Worm (Caenorhabditis elegans) whole organism, L4/young adult: ENCODE data around the gene dhs-24.

Source experiments
- W03F9.2 ChIP-seq: fragments of 150-350 bp; optimal IDR thresholded peaks from 2 replicates; lab custom pipeline; 2014; ENCODE audit warnings: missing biosample characterization, missing genetic modification characterization
- dao-5 ChIP-seq: sonication (generic microtip); optimal IDR thresholded peaks from 2 replicates; lab custom pipeline; 2016; ENCODE audit warnings: missing genotype, missing genetic modification characterization, moderate library complexity, missing compliant biosample characterization
- him-1 ChIP-seq: sonication (generic microtip); optimal IDR thresholded peaks from 2 replicates; lab custom pipeline; 2016; ENCODE audit warnings: missing genotype, missing genetic modification reagents, missing genetic modification characterization, missing compliant biosample characterization

dhs-24 gene

DNA sequence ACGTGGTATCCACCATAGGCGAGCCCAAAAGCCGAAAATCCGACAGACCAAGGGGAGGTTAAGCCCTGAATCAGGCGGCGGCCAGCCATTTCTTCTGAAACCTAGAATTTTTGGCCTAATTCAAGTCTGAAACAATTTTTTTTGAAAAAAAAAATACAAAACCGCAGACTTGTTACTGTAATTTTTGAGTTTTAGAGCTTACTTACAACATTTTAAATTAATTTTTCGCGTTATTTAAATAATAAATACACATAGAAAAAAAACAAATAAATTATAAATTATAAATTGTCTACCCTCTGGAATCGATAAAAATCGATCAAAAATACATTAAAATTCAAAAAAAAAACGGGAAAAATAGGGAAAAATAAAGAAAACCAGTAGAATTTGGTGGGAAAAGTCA lies at the start of gene dhs-24:
Gene dhs-24 (minus strand): TSS at position 101 of the 400 bp plus-strand sequence.
- TF ChIP-seq him-1 (tag; lab: Kevin White, UChicago), result no peak
- no peak for TF ChIP-seq dao-5 (tag; lab: Kevin White, UChicago)
- TF ChIP-seq W03F9.2, result no peak

DNA sequence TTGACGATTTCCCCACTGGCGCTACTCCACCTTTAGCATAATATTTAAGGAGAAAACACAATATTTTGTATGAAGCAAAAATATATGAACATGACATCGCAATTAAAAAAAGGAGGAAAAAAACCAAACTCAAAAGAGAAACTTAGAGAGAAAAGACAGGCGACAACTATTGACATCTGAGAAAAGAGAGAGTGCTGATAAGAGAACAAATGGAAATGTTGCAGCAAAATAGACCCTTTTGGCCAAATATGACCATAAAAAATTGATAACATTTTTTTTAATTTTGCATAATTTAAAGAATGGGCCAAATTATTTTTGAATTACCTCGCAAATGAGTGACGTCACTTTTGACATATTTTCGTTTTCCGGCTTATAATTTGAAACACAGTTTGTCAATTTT lies 48.2 kb upstream of the dhs-24 start:
- TF ChIP-seq him-1 (tag; lab: Kevin White, UChicago) (no peak), dao-5 (tag; lab: Kevin White, UChicago) (no peak), W03F9.2 (no peak)

ce11 chrV:19994093-19994492 lies 47.7 kb upstream of the dhs-24 start, which contains the start of gene Y60A3A.25:
TSS of gene Y60A3A.25 (minus strand) at chrV:19994193.
- TF ChIP-seq him-1 (tag; lab: Kevin White, UChicago) (no peak), W03F9.2 (no peak), dao-5 (tag; lab: Kevin White, UChicago) (no peak)

- TF ChIP-seq him-1 (tag; lab: Kevin White, UChicago) (no peak), W03F9.2 (no peak), dao-5 (tag; lab: Kevin White, UChicago) (no peak)
Measured at ce11 chrV:19987684-19988083, 41.3 kb upstream of the dhs-24 start, which contains the start of gene sri-67. TSS of gene sri-67 (plus strand) at chrV:19987984.

- no peak for TF ChIP-seq dao-5 (tag; lab: Kevin White, UChicago)
- no peak for TF ChIP-seq W03F9.2
- TF ChIP-seq him-1 (tag; lab: Kevin White, UChicago), result no peak
Measured at ce11 chrV:19986788-19987187, 40.4 kb upstream of the dhs-24 start.

- TF ChIP-seq him-1 (tag; lab: Kevin White, UChicago) (no peak), dao-5 (tag; lab: Kevin White, UChicago) (no peak), W03F9.2 (no peak)
Measured at ce11 chrV:19986213-19986612, 39.8 kb upstream of the dhs-24 start, which contains the start of gene clec-260. TSS of gene clec-260 (minus strand) at chrV:19986313.

DNA sequence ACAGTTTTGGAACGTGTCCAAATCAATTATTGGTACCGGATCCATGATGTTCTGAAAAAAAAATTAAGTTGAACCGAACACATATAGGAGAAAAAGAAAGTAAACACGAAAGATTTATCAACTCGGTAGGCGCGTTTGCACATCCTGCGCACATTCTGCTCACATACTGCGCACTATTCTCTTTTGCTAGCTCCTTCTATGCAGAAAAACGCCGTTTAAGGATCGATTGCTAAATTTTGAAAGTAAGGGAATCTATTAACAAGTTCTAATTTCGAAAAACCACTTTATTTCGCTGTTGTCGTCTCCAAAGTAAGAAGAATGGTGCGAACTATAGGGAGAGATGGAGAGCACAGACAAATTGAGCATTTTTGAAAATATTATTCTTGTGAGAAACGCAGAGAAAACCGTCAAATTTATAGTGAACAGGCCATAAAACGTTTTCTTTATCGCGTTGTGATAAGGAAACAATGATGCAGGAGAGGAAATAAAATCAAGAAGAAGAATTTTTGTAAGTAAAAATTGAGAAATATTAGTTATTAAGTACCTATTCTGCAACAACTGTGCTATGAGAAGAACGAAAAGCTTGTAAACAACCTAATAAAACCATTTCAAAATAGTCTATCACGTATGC lies 35.5 kb upstream of the dhs-24 start, which contains the start of gene Y60A3A.24:
Gene Y60A3A.24 (minus strand): TSS at position 51 of the 631 bp plus-strand sequence.
- TF ChIP-seq W03F9.2 (no peak), dao-5 (tag; lab: Kevin White, UChicago) (no peak), him-1 (tag; lab: Kevin White, UChicago) (no peak)

ce11 chrV:19978220-19978619 lies 31.8 kb upstream of the dhs-24 start, which contains the start of gene srh-183:
TSS of gene srh-183 (minus strand) at chrV:19978320.
- no peak for TF ChIP-seq him-1 (tag; lab: Kevin White, UChicago)
- TF ChIP-seq dao-5 (tag; lab: Kevin White, UChicago), result no peak
- TF ChIP-seq W03F9.2, result no peak

DNA sequence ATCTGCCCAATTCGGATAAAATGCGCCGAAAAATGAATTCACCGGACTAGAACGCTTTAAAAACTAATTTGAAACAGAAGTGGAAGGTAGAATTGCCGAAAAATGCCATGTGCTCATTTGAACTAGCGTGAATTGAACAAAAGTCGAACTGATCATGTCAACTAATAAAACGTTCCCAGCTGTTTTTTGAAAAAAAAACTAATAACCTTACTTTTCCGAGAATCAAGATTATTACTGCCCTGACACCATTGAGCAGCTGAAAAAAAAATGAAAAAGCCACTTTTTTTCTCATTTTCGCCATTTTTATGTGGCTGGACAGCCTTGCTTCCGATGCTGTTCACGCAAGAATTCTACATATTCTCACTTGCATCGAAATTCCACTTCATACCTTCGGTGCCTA lies 26.6 kb upstream of the dhs-24 start, which contains the start of gene srh-173:
Gene srh-173 (plus strand): TSS at position 301 of the 400 bp plus-strand sequence.
- TF ChIP-seq W03F9.2, result no peak
- no peak for TF ChIP-seq dao-5 (tag; lab: Kevin White, UChicago)
- no peak for TF ChIP-seq him-1 (tag; lab: Kevin White, UChicago)

DNA sequence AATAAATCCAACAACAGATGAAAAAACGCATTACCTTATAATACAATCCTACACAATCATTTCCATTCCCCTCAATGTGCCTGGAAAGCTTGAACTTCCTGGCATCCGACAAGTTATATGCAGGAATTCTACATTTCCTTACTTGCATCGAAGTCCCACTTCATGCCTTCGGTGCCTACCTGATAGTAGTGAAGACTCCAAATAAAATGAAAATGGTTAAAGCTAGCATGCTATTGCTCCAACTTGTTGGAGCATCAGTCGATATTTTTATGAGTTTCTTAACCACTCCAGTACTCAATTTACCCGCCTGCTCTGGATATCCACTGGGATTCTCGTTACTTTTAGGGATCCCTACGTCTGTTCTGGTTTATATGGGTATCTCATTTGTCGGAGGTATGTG lies 19.2 kb upstream of the dhs-24 start, which contains the start of gene srh-171:
Gene srh-171 (plus strand): TSS at position 75 of the 400 bp plus-strand sequence.
- no peak for TF ChIP-seq him-1 (tag; lab: Kevin White, UChicago)
- TF ChIP-seq W03F9.2, result no peak
- TF ChIP-seq dao-5 (tag; lab: Kevin White, UChicago), result no peak

ce11 chrV:19961971-19962370 lies 15.5 kb upstream of the dhs-24 start:
- TF ChIP-seq W03F9.2 (no peak), dao-5 (tag; lab: Kevin White, UChicago) (no peak), him-1 (tag; lab: Kevin White, UChicago) (no peak)

- TF ChIP-seq W03F9.2 (no peak), dao-5 (tag; lab: Kevin White, UChicago) (no peak), him-1 (tag; lab: Kevin White, UChicago) (no peak)
Measured at ce11 chrV:19958744-19959143, 12.3 kb upstream of the dhs-24 start, which contains the start of gene srh-172. TSS of gene srh-172 (plus strand) at chrV:19959044.

ce11 chrV:19955171-19955570 lies 8.7 kb upstream of the dhs-24 start, which contains the start of gene abhd-3.1:
TSS of gene abhd-3.1 (plus strand) at chrV:19955488.
- TF ChIP-seq dao-5 (tag; lab: Kevin White, UChicago) (no peak), him-1 (tag; lab: Kevin White, UChicago) (no peak), W03F9.2 (no peak)

DNA sequence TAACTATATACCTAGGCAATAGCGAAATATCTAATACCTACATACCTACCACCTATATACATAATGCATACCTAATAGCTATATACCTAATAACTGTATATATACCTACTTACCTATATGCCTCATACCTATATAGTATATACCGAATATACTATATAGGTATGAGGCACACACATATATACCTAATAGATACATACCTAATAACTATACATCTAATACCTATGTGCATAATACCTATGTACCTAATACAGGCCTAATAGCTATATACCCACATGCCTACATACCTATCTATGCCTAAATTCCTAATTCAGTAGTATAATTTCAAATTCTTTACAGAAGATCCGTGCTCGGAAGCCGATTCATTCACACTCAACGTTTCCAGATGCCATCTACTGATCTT lies 8.1 kb upstream of the dhs-24 start:
- no peak for TF ChIP-seq him-1 (tag; lab: Kevin White, UChicago)
- TF ChIP-seq W03F9.2, result no peak
- TF ChIP-seq dao-5 (tag; lab: Kevin White, UChicago), result no peak
